Worm (Caenorhabditis elegans): Measurements from ENCODE around the gene C37C3.12.

C37C3.12 gene

ce11 chrV:7853900-7854299, 14.5 kb upstream of the C37C3.12 start (continued):
- TF ChIP-seq die-1 (tag; optimal IDR thresholded peaks at IDR 0.05), result no peak
- TF ChIP-seq F49E8.2 (tag; optimal IDR thresholded peaks at IDR 0.05; ENCODE audit: insufficient read depth), result no peak
- TF ChIP-seq unc-62 (GFP tag; optimal IDR thresholded peaks at IDR 0.05), result no peak
- TF ChIP-seq F52B5.7 (tag; optimal IDR thresholded peaks at IDR 0.05), result no peak
- no peak for TF ChIP-seq attf-5 (GFP tag; optimal IDR thresholded peaks at IDR 0.05)
- TF ChIP-seq lir-1 (GFP tag; conservative IDR thresholded peaks at IDR 0.05), result no peak
- TF ChIP-seq F23B12.7 (tag; optimal IDR thresholded peaks at IDR 0.05; ENCODE audit: insufficient read depth), result no peak
- peak; percentile 14 for TF ChIP-seq snpc-1.3 (tag; optimal IDR thresholded peaks at IDR 0.05; ENCODE audit: insufficient read depth)
- TF ChIP-seq dpff-1 (tag; optimal IDR thresholded peaks at IDR 0.05), result no peak
- TF ChIP-seq F22D6.2 (tag; optimal IDR thresholded peaks at IDR 0.05), result no peak
- TF ChIP-seq K11D2.4 (GFP tag; IDR thresholded peaks at IDR 0.05), result no peak
- no peak for TF ChIP-seq sptf-2 (GFP tag; optimal IDR thresholded peaks at IDR 0.05)
- no peak for TF ChIP-seq Y53G8AR.9 (GFP tag; conservative IDR thresholded peaks at IDR 0.05)
- no peak for TF ChIP-seq bed-1 (GFP tag; IDR thresholded peaks at IDR 0.05)
- no peak for TF ChIP-seq let-526 (GFP tag; IDR thresholded peaks at IDR 0.05)
- TF ChIP-seq K12H6.12 (tag; optimal IDR thresholded peaks at IDR 0.05), result no peak
- no peak for TF ChIP-seq rpc-1 (optimal IDR thresholded peaks at IDR 0.05)
- TF ChIP-seq rpc-1 (tag; optimal IDR thresholded peaks at IDR 0.05), result no peak
- no peak for TF ChIP-seq tbp1 (GFP tag; optimal IDR thresholded peaks at IDR 0.05)
- TF ChIP-seq ztf-18 (tag; optimal IDR thresholded peaks at IDR 0.05), result no peak
- TF ChIP-seq B0035.1 (tag; optimal IDR thresholded peaks at IDR 0.05), result no peak
- TF ChIP-seq rcor-1 (GFP tag; IDR thresholded peaks at IDR 0.05), result no peak
- no peak for TF ChIP-seq ekl-4 (GFP tag; IDR thresholded peaks at IDR 0.05)
- no peak for TF ChIP-seq him-1 (tag; optimal IDR thresholded peaks at IDR 0.05)
- peak; percentile 75 for TF ChIP-seq xnd-1 (tag; optimal IDR thresholded peaks at IDR 0.05)
- peak; percentile 84 for TF ChIP-seq lsl-1 (GFP tag; optimal IDR thresholded peaks at IDR 0.05)
- TF ChIP-seq dpl-1 (GFP tag; optimal IDR thresholded peaks at IDR 0.05), result peak; percentile 47
- TF ChIP-seq T26A5.8 (tag; optimal IDR thresholded peaks at IDR 0.05), result no peak
- no peak for TF ChIP-seq somi-1 (GFP tag; optimal IDR thresholded peaks at IDR 0.05)
- no peak for TF ChIP-seq B0019.2 (GFP tag; conservative IDR thresholded peaks at IDR 0.05)
- TF ChIP-seq tbx-9 (tag; optimal IDR thresholded peaks at IDR 0.05; ENCODE audit: borderline replicate concordance), result no peak
- TF ChIP-seq ceh-100 (GFP tag; IDR thresholded peaks at IDR 0.05), result no peak
- no peak for TF ChIP-seq fkh-3 (tag; optimal IDR thresholded peaks at IDR 0.05)
- no peak for TF ChIP-seq athp-1 (tag; optimal IDR thresholded peaks at IDR 0.05)
- no peak for TF ChIP-seq ztf-6 (GFP tag; IDR thresholded peaks at IDR 0.05)
- TF ChIP-seq ceh-79 (tag; optimal IDR thresholded peaks at IDR 0.05), result no peak
- TF ChIP-seq ceh-91 (GFP tag; IDR thresholded peaks at IDR 0.05), result peak; percentile 38; the same call in 1 of the 2 replicates
- no peak for TF ChIP-seq madf-10 (tag; optimal IDR thresholded peaks at IDR 0.05)
- no peak for TF ChIP-seq B0336.3 (GFP tag; IDR thresholded peaks at IDR 0.05)
- no peak for TF ChIP-seq attf-3 (GFP tag; conservative IDR thresholded peaks at IDR 0.05)
- no peak for TF ChIP-seq Y79H2A.3 (GFP tag; conservative IDR thresholded peaks at IDR 0.05)
- TF ChIP-seq pbrm-1 (GFP tag; IDR thresholded peaks at IDR 0.05), result no peak
- TF ChIP-seq ceh-27 (GFP tag; optimal IDR thresholded peaks at IDR 0.05), result no peak
- no peak for TF ChIP-seq gei-17 (GFP tag; optimal IDR thresholded peaks at IDR 0.05)
- TF ChIP-seq zfh-2 (GFP tag; conservative IDR thresholded peaks at IDR 0.05), result no peak
- TF ChIP-seq nfya-2 (GFP tag; IDR thresholded peaks at IDR 0.05), result no peak
- no peak for TF ChIP-seq C06A6.2 (GFP tag; conservative IDR thresholded peaks at IDR 0.05)
- no peak for TF ChIP-seq lag-1 (GFP tag; IDR thresholded peaks at IDR 0.05)
- TF ChIP-seq madf-6 (GFP tag; IDR thresholded peaks at IDR 0.05), result peak; percentile 76
- no peak for TF ChIP-seq F10E7.11 (tag; optimal IDR thresholded peaks at IDR 0.05)

Data from whole organism, young adult.